Worm (Caenorhabditis elegans): Measurements from ENCODE around the gene F29G6.1.

ce11 chrX:11541690-11542089 is 39.6 kb downstream of the F29G6.1 start:
- TF ChIP-seq snpc-4 (tag; optimal IDR thresholded peaks at IDR 0.05): no peak
- no peak for TF ChIP-seq ztf-11 (tag; optimal IDR thresholded peaks at IDR 0.05)
- TF ChIP-seq pqm-1 (tag; optimal IDR thresholded peaks at IDR 0.05): no peak
- no peak for TF ChIP-seq elt-2 (tag; optimal IDR thresholded peaks at IDR 0.05)
- no peak for TF ChIP-seq pha-4 (tag; optimal IDR thresholded peaks at IDR 0.05)
- TF ChIP-seq nhr-28 (tag; optimal IDR thresholded peaks at IDR 0.05): no peak
- no peak for TF ChIP-seq mml-1 (tag; optimal IDR thresholded peaks at IDR 0.05)
- no peak for TF ChIP-seq ama-1 (optimal IDR thresholded peaks at IDR 0.05)
